Fruit fly (Drosophila melanogaster) whole organism, pupa: Measurements from ENCODE around the gene CG6610.
A peak's percentile ranks its signal among the peaks of the same experiment; 100 is the strongest.

Experiments
- CG10348 ChIP-seq: fragments of 200-800 bp; sonication (Bioruptor generic); IDR thresholded peaks from 2 replicates; pipeline ENCODE4 v1.3.6; 2022; ENCODE audit warnings: missing biosample characterization, missing genetic modification characterization
- CG12605 ChIP-seq: fragments of 200-800 bp; sonication (Bioruptor generic); IDR thresholded peaks from 2 replicates; pipeline ENCODE4 v1.3.6; 2022; ENCODE audit warnings: missing biosample characterization, missing genetic modification characterization
- CG13204 ChIP-seq: fragments of 200-800 bp; sonication (Bioruptor generic); optimal IDR thresholded peaks from 2 replicates; lab custom pipeline; 2018; ENCODE audit warnings: missing biosample characterization, mild to moderate bottlenecking, missing genetic modification characterization, moderate library complexity
- CG14655 ChIP-seq: fragments of 200-800 bp; sonication (Bioruptor generic); optimal IDR thresholded peaks from 3 replicates; lab custom pipeline; 2017; ENCODE audit warnings: mild to moderate bottlenecking, missing biosample characterization, missing genetic modification reagents, missing genetic modification characterization
- CG15710 ChIP-seq: fragments of 200-800 bp; sonication (Bioruptor generic); optimal IDR thresholded peaks from 2 replicates; lab custom pipeline; 2018; ENCODE audit warnings: missing biosample characterization, mild to moderate bottlenecking, missing genetic modification characterization, moderate library complexity
- CG17806 ChIP-seq: fragments of 200-800 bp; sonication (Bioruptor generic); optimal IDR thresholded peaks from 2 replicates; lab custom pipeline; 2018; ENCODE audit warnings: missing biosample characterization, mild to moderate bottlenecking, missing genetic modification characterization, moderate library complexity
- CG32121 ChIP-seq: fragments of 200-800 bp; sonication (Bioruptor generic); IDR thresholded peaks from 2 replicates; pipeline ENCODE4 v1.3.6; 2022; ENCODE audit warnings: missing biosample characterization, missing genetic modification characterization
- CG34367 ChIP-seq: fragments of 200-800 bp; sonication (Bioruptor generic); optimal IDR thresholded peaks from 2 replicates; lab custom pipeline; 2018; ENCODE audit warnings: missing biosample characterization, mild to moderate bottlenecking, missing genetic modification characterization
- CG4496 ChIP-seq: fragments of 200-800 bp; sonication (Bioruptor generic); IDR thresholded peaks from 3 replicates; pipeline ENCODE4 v1.3.6; 2022; ENCODE audit warnings: missing biosample characterization, missing genetic modification characterization
- CG8159 ChIP-seq: fragments of 200-800 bp; sonication (Bioruptor generic); optimal IDR thresholded peaks from 3 replicates; lab custom pipeline; 2018; ENCODE audit warnings: missing biosample characterization, mild to moderate bottlenecking, missing genetic modification characterization, moderate library complexity
- CG8301 ChIP-seq: fragments of 200-800 bp; sonication (Bioruptor generic); optimal IDR thresholded peaks from 2 replicates; lab custom pipeline; 2018; ENCODE audit warnings: missing biosample characterization, mild to moderate bottlenecking, missing genetic modification characterization
- CG9948 ChIP-seq: fragments of 200-800 bp; sonication (Bioruptor generic); optimal IDR thresholded peaks from 2 replicates; lab custom pipeline; 2018; ENCODE audit warnings: missing biosample characterization, mild to moderate bottlenecking, missing genetic modification characterization, moderate library complexity
- D1 ChIP-seq: fragments of 200-800 bp; sonication (Bioruptor generic); optimal IDR thresholded peaks from 2 replicates; lab custom pipeline; 2018; ENCODE audit warnings: missing biosample characterization, mild to moderate bottlenecking, missing genetic modification characterization, moderate library complexity
- EcR ChIP-seq: fragments of 200-800 bp; sonication (Bioruptor generic); optimal IDR thresholded peaks from 3 replicates; lab custom pipeline; 2019; ENCODE audit warnings: missing biosample characterization, missing genetic modification characterization, mild to moderate bottlenecking, moderate library complexity, missing genetic modification reagents
- Ets98B ChIP-seq: fragments of 200-800 bp; sonication (Bioruptor generic); IDR thresholded peaks from 2 replicates; pipeline ENCODE4 v1.3.6; 2022; ENCODE audit warnings: missing biosample characterization, missing genetic modification characterization
- Pif1A ChIP-seq: fragments of 200-800 bp; sonication (Bioruptor generic); optimal IDR thresholded peaks from 3 replicates; lab custom pipeline; 2016; ENCODE audit warnings: missing biosample characterization, missing genetic modification characterization
- Pif1B ChIP-seq: fragments of 200-800 bp; sonication (Bioruptor generic); optimal IDR thresholded peaks from 3 replicates; lab custom pipeline; 2016; ENCODE audit warnings: missing biosample characterization, missing genetic modification characterization
- Snoo ChIP-seq: fragments of 200-800 bp; sonication (Bioruptor generic); optimal IDR thresholded peaks from 3 replicates; lab custom pipeline; 2017; ENCODE audit warnings: missing biosample characterization, mild to moderate bottlenecking, missing genetic modification characterization, inconsistent platforms
- fd96Ca ChIP-seq: fragments of 200-800 bp; sonication (Bioruptor generic); IDR thresholded peaks from 3 replicates; pipeline ENCODE4 v1.3.6; 2022; ENCODE audit warnings: missing biosample characterization, missing genetic modification characterization
- gl ChIP-seq: fragments of 200-800 bp; sonication (Bioruptor generic); optimal IDR thresholded peaks from 2 replicates; lab custom pipeline; 2018; ENCODE audit warnings: missing biosample characterization, mild to moderate bottlenecking, missing genetic modification characterization
- rn ChIP-seq: fragments of 200-800 bp; sonication (Bioruptor generic); IDR thresholded peaks from 2 replicates; pipeline ENCODE4 v1.3.6; 2022; ENCODE audit warnings: missing biosample characterization, missing genetic modification characterization

CG6610 gene

dm6 chr3L:6071454-6072189 is 3.7 kb upstream of the CG6610 start, which contains the start of gene CG6602:
CG6602 (plus strand) TSS chr3L:6072139.
- TF ChIP-seq CG15710 (tag; lab: Kevin White, UChicago) (peak; percentile 44), CG34367 (tag; lab: Kevin White, UChicago) (peak; percentile 41), fd96Ca (GFP tag; lab: Robert Waterston, UW) (no peak), Snoo (tag; lab: Kevin White, UChicago) (peak; percentile 79), CG10348 (GFP tag; lab: Robert Waterston, UW) (no peak), CG8159 (tag; lab: Kevin White, UChicago) (peak; percentile 28), CG4496 (GFP tag; lab: Robert Waterston, UW) (peak; percentile 78), CG17806 (tag; lab: Kevin White, UChicago) (no peak)

DNA sequence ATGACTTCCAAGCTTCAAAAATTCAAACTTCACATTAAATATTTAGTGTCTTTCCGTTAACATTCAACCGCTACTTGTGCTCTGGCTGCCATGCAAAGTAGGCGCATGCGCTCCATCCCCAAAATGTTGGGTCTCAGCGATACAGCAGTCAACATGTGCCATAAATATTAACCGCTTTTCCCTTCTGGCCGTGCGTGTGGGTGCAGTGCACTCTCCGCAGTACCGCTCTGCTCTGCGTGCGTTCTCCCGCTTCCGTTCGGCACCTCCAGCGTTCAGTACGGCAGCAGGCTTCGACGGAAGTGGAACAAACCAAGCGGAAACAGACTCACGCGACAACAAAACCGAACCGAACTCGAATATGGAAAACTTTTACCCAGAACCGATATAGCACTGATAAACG is 1.1 kb downstream of the CG6610 start, which contains the start of gene ssp6:
Gene ssp6, plus strand, starts transcription at position 294 of the 400 bp plus-strand sequence.
- TF ChIP-seq CG4496 (GFP tag; lab: Robert Waterston, UW) = no peak
- TF ChIP-seq fd96Ca (GFP tag; lab: Robert Waterston, UW) = no peak
- TF ChIP-seq CG8301 (tag; lab: Kevin White, UChicago) = no peak
- peak; percentile 72 for TF ChIP-seq CG13204

DNA sequence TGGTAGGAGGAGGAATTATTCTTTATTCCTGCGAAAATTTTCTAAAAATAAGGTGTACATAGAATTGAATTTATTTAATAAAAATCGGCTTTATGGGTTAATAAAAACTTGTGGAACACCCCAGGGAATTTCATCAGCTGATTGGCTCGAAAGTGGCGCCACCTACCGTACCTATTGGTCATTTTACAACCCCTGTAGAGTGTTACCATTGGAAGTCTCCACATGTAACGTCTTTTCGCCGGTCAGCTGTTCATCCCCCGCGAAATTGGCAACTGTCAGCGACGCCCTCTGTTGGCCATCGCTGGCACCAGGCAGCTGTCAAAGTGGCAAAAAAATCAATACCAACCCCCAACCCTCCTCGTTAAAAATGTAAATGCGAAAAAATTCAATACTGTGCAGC is 7.2 kb downstream of the CG6610 start, which contains the start of gene CG13293:
Gene CG13293, plus strand, starts transcription at position 323 of the 400 bp plus-strand sequence.
- TF ChIP-seq fd96Ca (GFP tag; lab: Robert Waterston, UW) = no peak
- no peak for TF ChIP-seq CG17806 (tag; lab: Kevin White, UChicago)
- no peak for TF ChIP-seq Snoo (tag; lab: Kevin White, UChicago)
- TF ChIP-seq CG4496 (GFP tag; lab: Robert Waterston, UW) = no peak
- TF ChIP-seq CG8159 (tag; lab: Kevin White, UChicago) = no peak
- no peak for TF ChIP-seq Pif1A (GFP tag; lab: Kevin White, UChicago)
- TF ChIP-seq EcR (GFP tag; lab: Kevin White, UChicago) = no peak
- TF ChIP-seq CG15710 (tag; lab: Kevin White, UChicago) = no peak
- TF ChIP-seq CG14655 (GFP tag; lab: Kevin White, UChicago) = no peak
- TF ChIP-seq rn (GFP tag; lab: Robert Waterston, UW) = no peak
- TF ChIP-seq Pif1B (GFP tag; lab: Kevin White, UChicago) = no peak
- TF ChIP-seq, all 21 proteins: peak for 0

- TF ChIP-seq CG4496 (GFP tag; lab: Robert Waterston, UW) (no peak; the same call in 2 of the 3 replicates), D1 (tag; lab: Kevin White, UChicago) (no peak), Pif1A (GFP tag; lab: Kevin White, UChicago) (peak; percentile 6), fd96Ca (GFP tag; lab: Robert Waterston, UW) (no peak), EcR (GFP tag; lab: Kevin White, UChicago) (no peak), Ets98B (no peak), Pif1B (GFP tag; lab: Kevin White, UChicago) (peak; percentile 10), CG12605 (peak; percentile 53), CG9948 (peak; percentile 62), rn (GFP tag; lab: Robert Waterston, UW) (no peak), CG8301 (tag; lab: Kevin White, UChicago) (peak; percentile 64), gl (tag; lab: Kevin White, UChicago) (no peak), CG8159 (tag; lab: Kevin White, UChicago) (peak; percentile 49), CG34367 (tag; lab: Kevin White, UChicago) (peak; percentile 15), CG15710 (tag; lab: Kevin White, UChicago) (peak; percentile 39), CG14655 (GFP tag; lab: Kevin White, UChicago) (peak; percentile 67), CG17806 (tag; lab: Kevin White, UChicago) (peak; percentile 28), Snoo (tag; lab: Kevin White, UChicago) (no peak), CG13204 (no peak), CG32121 (GFP tag; lab: Robert Waterston, UW) (peak; percentile 48; the same call in 1 of the 2 replicates), CG10348 (GFP tag; lab: Robert Waterston, UW) (no peak)
Observed at dm6 chr3L:6084446-6084845, 9.1 kb downstream of the CG6610 start.

DNA sequence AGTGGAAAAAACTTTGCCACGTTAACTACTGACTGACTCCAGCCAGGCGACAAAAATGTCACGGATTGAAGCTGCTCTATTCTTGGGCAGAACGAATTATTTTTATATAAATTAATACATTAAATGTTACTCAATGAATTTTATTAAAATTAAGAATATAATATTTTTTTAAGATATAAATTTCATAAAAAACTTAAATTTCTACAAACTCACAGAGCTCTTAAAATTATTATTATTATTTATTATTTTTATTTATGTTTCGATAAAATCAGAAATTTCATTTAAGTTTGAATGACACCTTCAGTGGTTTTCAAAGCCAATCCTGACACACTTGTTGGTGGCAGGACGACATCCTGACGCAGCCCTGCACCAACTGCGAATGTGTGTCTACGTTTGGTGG is 9.8 kb downstream of the CG6610 start:
- TF ChIP-seq CG8159 (tag; lab: Kevin White, UChicago) = peak; percentile 67
- peak; percentile 40 for TF ChIP-seq CG14655 (GFP tag; lab: Kevin White, UChicago)
- peak; percentile 34 for TF ChIP-seq D1 (tag; lab: Kevin White, UChicago)
- TF ChIP-seq Pif1B (GFP tag; lab: Kevin White, UChicago) = peak; percentile 74
- no peak for TF ChIP-seq Ets98B
- peak; percentile 14 for TF ChIP-seq CG13204
- peak; percentile 31 for TF ChIP-seq CG17806 (tag; lab: Kevin White, UChicago)
- TF ChIP-seq CG9948 = peak; percentile 55
- peak; percentile 61 for TF ChIP-seq CG34367 (tag; lab: Kevin White, UChicago)
- TF ChIP-seq CG32121 (GFP tag; lab: Robert Waterston, UW) = no peak
- no peak for TF ChIP-seq CG12605
- peak; percentile 70 for TF ChIP-seq CG15710 (tag; lab: Kevin White, UChicago)
- TF ChIP-seq Pif1A (GFP tag; lab: Kevin White, UChicago) = peak; percentile 57

DNA sequence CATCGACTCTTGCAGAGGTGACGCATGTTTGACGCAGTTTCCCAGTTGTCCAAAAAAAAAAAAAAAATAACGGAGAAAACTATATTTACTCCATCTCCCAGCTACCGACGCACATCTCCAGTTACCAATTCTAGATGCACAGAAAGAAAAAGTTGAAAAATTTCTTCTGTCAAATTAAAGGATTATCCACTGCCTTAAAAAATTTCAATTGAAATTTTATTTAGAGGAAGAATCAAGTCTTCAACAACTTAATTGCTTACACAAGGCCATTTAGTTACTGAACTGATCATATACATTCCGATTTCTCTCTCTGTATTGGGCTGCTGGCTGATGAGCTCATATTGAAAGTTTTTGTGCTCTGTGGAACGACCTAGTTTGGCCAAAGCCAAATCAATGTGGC is 10.7 kb downstream of the CG6610 start:
- TF ChIP-seq CG8159 (tag; lab: Kevin White, UChicago) (no peak), rn (GFP tag; lab: Robert Waterston, UW) (no peak), CG8301 (tag; lab: Kevin White, UChicago) (no peak), Snoo (tag; lab: Kevin White, UChicago) (no peak), CG13204 (no peak), CG12605 (0 out of 2 replicates have a peak, but pooled peaks have one; percentile 24), CG4496 (GFP tag; lab: Robert Waterston, UW) (peak; percentile 44; the same call in 1 of the 3 replicates), CG15710 (tag; lab: Kevin White, UChicago) (no peak), CG32121 (GFP tag; lab: Robert Waterston, UW) (no peak), gl (tag; lab: Kevin White, UChicago) (no peak), CG9948 (no peak), Ets98B (0 out of 2 replicates have a peak, but pooled peaks have one; percentile 8), fd96Ca (GFP tag; lab: Robert Waterston, UW) (no peak), Pif1B (GFP tag; lab: Kevin White, UChicago) (no peak), CG10348 (GFP tag; lab: Robert Waterston, UW) (0 out of 2 replicates have a peak, but pooled peaks have one; percentile 26), Pif1A (GFP tag; lab: Kevin White, UChicago) (no peak), CG14655 (GFP tag; lab: Kevin White, UChicago) (no peak), D1 (tag; lab: Kevin White, UChicago) (no peak), CG34367 (tag; lab: Kevin White, UChicago) (no peak), CG17806 (tag; lab: Kevin White, UChicago) (no peak), EcR (GFP tag; lab: Kevin White, UChicago) (no peak)
- TF ChIP-seq, all 21 proteins: peak for 4
